Worm (Caenorhabditis elegans): ENCODE results near the gene T23B12.6.

Gene T23B12.6

DNA sequence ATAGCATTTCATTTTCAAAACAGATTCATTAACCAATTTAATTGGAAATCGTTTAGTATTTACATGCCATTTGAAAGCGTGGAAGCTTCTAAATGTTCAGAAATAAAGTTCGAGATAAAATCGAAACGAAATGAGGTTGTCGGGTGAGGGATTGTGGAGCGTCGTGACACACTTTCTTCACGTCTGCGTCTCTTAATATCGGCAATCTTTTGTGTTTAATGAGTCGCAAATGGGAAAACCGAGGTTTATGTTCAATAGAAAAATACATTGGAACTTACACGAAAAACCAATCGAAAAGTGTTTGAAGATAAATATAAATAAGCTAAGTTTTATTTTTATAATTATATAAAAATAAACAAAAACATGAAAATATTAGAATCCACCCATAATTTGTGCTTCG is 581 bp upstream of the T23B12.6 start:
- peak; percentile 7 for TF ChIP-seq nhr-129 (tag; optimal IDR thresholded peaks at IDR 0.05)
- peak; percentile 30 for TF ChIP-seq sem-4 (tag; optimal IDR thresholded peaks at IDR 0.05)
- TF ChIP-seq mab-5 (tag; optimal IDR thresholded peaks at IDR 0.05): no peak
- no peak for TF ChIP-seq ztf-1 (GFP tag; conservative IDR thresholded peaks at IDR 0.05)
- peak; percentile 46 for TF ChIP-seq unc-55 (GFP tag; optimal IDR thresholded peaks at IDR 0.05)
- no peak for TF ChIP-seq nhr-237 (tag; optimal IDR thresholded peaks at IDR 0.05)
- TF ChIP-seq lin-13 (GFP tag; optimal IDR thresholded peaks at IDR 0.05): peak; percentile 30
- no peak for TF ChIP-seq blmp-1 (tag; optimal IDR thresholded peaks at IDR 0.05; ENCODE audit: insufficient read depth)
- no peak for TF ChIP-seq F13H6.1 (tag; optimal IDR thresholded peaks at IDR 0.05)
- TF ChIP-seq nhr-77 (tag; optimal IDR thresholded peaks at IDR 0.05): no peak
- TF ChIP-seq alr-1 (tag; optimal IDR thresholded peaks at IDR 0.05): no peak
- TF ChIP-seq lsy-2 (tag; optimal IDR thresholded peaks at IDR 0.05): peak in 1 of 2 experiments; percentile 27
- no peak for TF ChIP-seq unc-62 (GFP tag; optimal IDR thresholded peaks at IDR 0.05)
- peak; percentile 42 for TF ChIP-seq C34F6.9 (tag; optimal IDR thresholded peaks at IDR 0.05)
- TF ChIP-seq ZK546.5 (tag; optimal IDR thresholded peaks at IDR 0.05): no peak

ce11 chrV:8454995-8455446 is 5.2 kb downstream of the T23B12.6 start, which contains the start of gene T23B12.11:
T23B12.11 (plus strand) TSS chrV:8455396.
- TF ChIP-seq ztf-11 (tag; optimal IDR thresholded peaks at IDR 0.05) (no peak), aly-2 (tag; optimal IDR thresholded peaks at IDR 0.05) (no peak), mab-5 (tag; optimal IDR thresholded peaks at IDR 0.05) (no peak), lsy-2 (tag; optimal IDR thresholded peaks at IDR 0.05) (no peak), snpc-4 (tag; optimal IDR thresholded peaks at IDR 0.05) (no peak), lin-11 (tag; optimal IDR thresholded peaks at IDR 0.05) (no peak), nhr-237 (tag; optimal IDR thresholded peaks at IDR 0.05) (no peak), egl-27 (tag; optimal IDR thresholded peaks at IDR 0.05) (no peak), dmd-4 (tag; optimal IDR thresholded peaks at IDR 0.05) (no peak)

DNA sequence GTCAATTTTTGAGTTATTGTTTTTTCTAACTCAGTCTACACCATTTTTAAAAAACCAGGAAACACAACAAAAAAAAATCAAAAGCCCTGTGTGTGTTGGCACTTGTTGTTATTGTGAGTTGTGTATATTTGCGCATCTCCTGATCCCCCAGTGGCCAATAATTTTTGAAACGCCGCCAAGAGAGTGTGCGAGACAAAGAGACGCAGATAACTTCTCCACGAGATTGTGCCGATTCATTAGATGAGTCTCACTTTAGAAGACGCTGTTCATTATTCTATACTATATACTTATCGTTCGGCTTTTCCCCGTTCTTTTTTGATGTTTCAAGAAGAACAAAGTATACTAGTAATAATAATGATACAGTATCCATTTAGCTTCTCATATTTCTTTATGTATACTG is 9.5 kb downstream of the T23B12.6 start:
- no peak for TF ChIP-seq unc-39 (tag; optimal IDR thresholded peaks at IDR 0.05)
- no peak for TF ChIP-seq ceh-82 (tag; optimal IDR thresholded peaks at IDR 0.05)
- TF ChIP-seq mab-5 (tag; optimal IDR thresholded peaks at IDR 0.05): peak; percentile 57

DNA sequence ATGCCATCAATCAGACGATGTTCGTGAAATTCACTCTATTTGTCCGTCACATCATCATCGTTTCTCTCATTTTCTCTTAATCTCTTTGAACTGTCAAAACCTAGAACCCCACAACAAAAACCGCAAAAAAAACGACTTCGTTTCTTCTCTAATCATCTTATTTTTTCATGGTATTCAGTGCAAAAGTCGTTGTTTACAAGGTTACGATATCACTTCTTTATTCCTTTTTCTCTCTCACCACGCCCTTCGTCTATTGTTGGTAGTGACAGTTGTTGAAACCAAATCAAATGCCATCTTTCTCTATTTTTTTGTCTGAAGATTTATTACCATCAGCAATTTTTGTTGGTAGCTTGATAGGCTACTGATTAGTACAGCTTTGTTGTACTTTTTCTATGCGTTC is 11.0 kb downstream of the T23B12.6 start:
- TF ChIP-seq ztf-4 (tag; optimal IDR thresholded peaks at IDR 0.05) (no peak), nhr-11 (tag; optimal IDR thresholded peaks at IDR 0.05) (no peak), sma-9 (GFP tag; optimal IDR thresholded peaks at IDR 0.05) (peak; percentile 27), sma-9 (tag; optimal IDR thresholded peaks at IDR 0.05) (no peak), R02D3.7 (tag; optimal IDR thresholded peaks at IDR 0.05) (no peak), nhr-23 (tag; optimal IDR thresholded peaks at IDR 0.05) (no peak), nhr-25 (tag; optimal IDR thresholded peaks at IDR 0.05) (peak; percentile 78), mbf-1 (tag; optimal IDR thresholded peaks at IDR 0.05) (no peak), lsy-2 (tag; optimal IDR thresholded peaks at IDR 0.05) (no peak), mdl-1 (tag; optimal IDR thresholded peaks at IDR 0.05) (no peak), snpc-4 (tag; optimal IDR thresholded peaks at IDR 0.05) (no peak), Y55F3AM.14 (GFP tag; optimal IDR thresholded peaks at IDR 0.05) (no peak), nhr-77 (tag; optimal IDR thresholded peaks at IDR 0.05) (no peak), ztf-1 (GFP tag; conservative IDR thresholded peaks at IDR 0.05) (no peak), sma-3 (GFP tag; optimal IDR thresholded peaks at IDR 0.05) (peak; percentile 45), unc-55 (GFP tag; optimal IDR thresholded peaks at IDR 0.05) (no peak), alr-1 (tag; optimal IDR thresholded peaks at IDR 0.05) (no peak), nhr-6 (tag; optimal IDR thresholded peaks at IDR 0.05) (no peak), ztf-11 (tag; optimal IDR thresholded peaks at IDR 0.05) (no peak), sem-4 (tag; optimal IDR thresholded peaks at IDR 0.05) (no peak), aly-2 (tag; optimal IDR thresholded peaks at IDR 0.05) (no peak), mab-5 (tag; optimal IDR thresholded peaks at IDR 0.05) (no peak), blmp-1 (tag; optimal IDR thresholded peaks at IDR 0.05; ENCODE audit: insufficient read depth) (no peak), nhr-21 (tag; optimal IDR thresholded peaks at IDR 0.05) (no peak)

DNA sequence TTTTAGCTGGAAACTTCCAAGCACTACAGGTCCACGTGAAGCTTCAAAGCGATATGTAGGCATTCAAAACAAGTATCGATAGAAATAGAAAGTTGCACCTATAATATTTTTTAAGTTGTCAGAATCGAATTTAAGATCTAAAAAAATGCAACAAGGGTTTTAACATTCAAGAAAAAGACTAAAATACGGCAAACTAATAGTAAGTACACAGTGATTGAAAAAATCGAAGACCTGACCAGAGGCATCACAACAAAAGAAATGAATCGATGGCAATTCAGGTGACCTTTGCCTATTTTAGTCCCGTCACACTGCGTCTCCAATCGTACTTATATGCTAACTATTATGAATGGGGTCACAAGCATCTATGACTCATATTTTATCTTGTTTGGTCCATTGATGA is 12.3 kb downstream of the T23B12.6 start, which contains the start of gene T23B12.5:
Gene T23B12.5 (minus strand): TSS at position 101 of the 400 bp plus-strand sequence.
- no peak for TF ChIP-seq sma-3 (GFP tag; optimal IDR thresholded peaks at IDR 0.05)
- TF ChIP-seq F13H6.1 (tag; optimal IDR thresholded peaks at IDR 0.05): no peak
- TF ChIP-seq elt-3 (tag; optimal IDR thresholded peaks at IDR 0.05): no peak
- no peak for TF ChIP-seq mbf-1 (tag; optimal IDR thresholded peaks at IDR 0.05)
- no peak for TF ChIP-seq gmeb-1 (tag; optimal IDR thresholded peaks at IDR 0.05)
- TF ChIP-seq elt-1 (tag; optimal IDR thresholded peaks at IDR 0.05): no peak
- no peak for TF ChIP-seq dmd-4 (tag; optimal IDR thresholded peaks at IDR 0.05)
- no peak for TF ChIP-seq egl-27 (tag; optimal IDR thresholded peaks at IDR 0.05)

Measured in whole organism, L2 larva.